Worm (Caenorhabditis elegans): ENCODE data around the gene algn-2.
A peak's percentile ranks its signal among the peaks of the same experiment; 100 is the strongest.

Gene algn-2

ce11 chrII:5326024-5326627 is 48.9 kb upstream of the algn-2 start (continued):
- TF ChIP-seq madf-9 (GFP tag; conservative IDR thresholded peaks at IDR 0.05) = no peak
- TF ChIP-seq nhr-28 (tag; optimal IDR thresholded peaks at IDR 0.05) = peak; percentile 86
- no peak for TF ChIP-seq Y105C5A.15 (GFP tag; IDR thresholded peaks at IDR 0.05)
- TF ChIP-seq lin-29 (GFP tag; IDR thresholded peaks at IDR 0.05) = no peak
- TF ChIP-seq nhr-48 (tag; optimal IDR thresholded peaks at IDR 0.05) = peak; percentile 54
- TF ChIP-seq ces-1 (GFP tag; optimal IDR thresholded peaks at IDR 0.05) = no peak
- TF ChIP-seq ZK337.2 (GFP tag; IDR thresholded peaks at IDR 0.05) = no peak
- TF ChIP-seq ceh-20 (GFP tag; IDR thresholded peaks at IDR 0.05) = peak; percentile 74; the same call in 1 of the 2 replicates
- TF ChIP-seq vab-7 (GFP tag; IDR thresholded peaks at IDR 0.05) = no peak
- no peak for TF ChIP-seq F49E8.2 (tag; optimal IDR thresholded peaks at IDR 0.05; ENCODE audit: borderline replicate concordance)
- no peak for TF ChIP-seq nhr-76 (tag; optimal IDR thresholded peaks at IDR 0.05)
- TF ChIP-seq zfp-2 (tag; optimal IDR thresholded peaks at IDR 0.05) = no peak
- no peak for TF ChIP-seq R02D3.7 (tag; optimal IDR thresholded peaks at IDR 0.05)
- TF ChIP-seq Y5F2A.4 (GFP tag; optimal IDR thresholded peaks at IDR 0.05) = no peak

- TF ChIP-seq zip-11 (GFP tag; IDR thresholded peaks at IDR 0.05) (no peak), daf-16 (GFP tag; optimal IDR thresholded peaks at IDR 0.05) (peak in 1 of 2 experiments; percentile 62), daf-16 (tag; optimal IDR thresholded peaks at IDR 0.05) (no peak)
Measured at ce11 chrII:5326891-5327290, 48.2 kb upstream of the algn-2 start.

- TF ChIP-seq aha-1 (tag) = peak; percentile 76
- TF ChIP-seq lsy-2 (tag; optimal IDR thresholded peaks at IDR 0.05) = peak in 1 of 2 experiments; percentile 24
- no peak for TF ChIP-seq daf-19 (GFP tag; conservative IDR thresholded peaks at IDR 0.05)
- no peak for TF ChIP-seq jun-1 (tag; optimal IDR thresholded peaks at IDR 0.05)
- TF ChIP-seq sdz-12 (GFP tag; optimal IDR thresholded peaks at IDR 0.05) = no peak
- no peak for TF ChIP-seq hlh-30 (tag; optimal IDR thresholded peaks at IDR 0.05; ENCODE audit: insufficient read depth)
- no peak for TF ChIP-seq pha-4 (GFP tag; IDR thresholded peaks at IDR 0.05)
- no peak for TF ChIP-seq pha-4 (tag; optimal IDR thresholded peaks at IDR 0.05)
- TF ChIP-seq unc-62 (GFP tag; optimal IDR thresholded peaks at IDR 0.05 in 1 of 2) = no peak
- TF ChIP-seq unc-62 (tag; optimal IDR thresholded peaks at IDR 0.05) = no peak
- TF ChIP-seq unc-130 (GFP tag; optimal IDR thresholded peaks at IDR 0.05) = no peak
- no peak for TF ChIP-seq mes-2 (tag; optimal IDR thresholded peaks at IDR 0.05; ENCODE audit: poor library complexity, severe bottlenecking)
- no peak for TF ChIP-seq ZK337.2 (GFP tag; IDR thresholded peaks at IDR 0.05)
- no peak for TF ChIP-seq egl-27 (tag; optimal IDR thresholded peaks at IDR 0.05)
- no peak for TF ChIP-seq ceh-20 (GFP tag; IDR thresholded peaks at IDR 0.05)
Measured at ce11 chrII:5328912-5329311, 46.2 kb upstream of the algn-2 start.

DNA sequence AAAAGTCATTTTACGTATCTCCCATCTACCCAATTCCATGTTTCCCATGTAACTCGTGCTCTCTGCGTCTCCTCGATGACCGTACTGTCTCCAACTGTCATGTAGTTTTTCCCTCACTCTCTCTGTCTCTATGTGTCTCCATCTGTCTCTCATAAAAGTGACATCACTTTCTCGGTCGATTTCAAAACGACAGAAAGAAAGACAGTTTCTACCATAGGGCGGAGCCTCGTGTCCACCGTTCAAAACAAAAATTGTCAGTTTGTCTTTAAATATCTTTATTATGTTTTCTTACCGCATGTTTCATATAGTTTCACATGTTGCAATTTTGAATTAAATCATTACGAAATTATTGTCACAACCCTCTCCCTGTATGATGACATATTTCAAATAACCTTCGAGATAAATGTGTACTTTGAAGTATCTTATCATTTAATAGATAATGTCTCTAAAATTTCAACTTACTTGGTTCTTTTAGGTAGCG is 44.8 kb upstream of the algn-2 start:
- TF ChIP-seq Y5F2A.4 (GFP tag; optimal IDR thresholded peaks at IDR 0.05) = no peak
- TF ChIP-seq dmd-8 (GFP tag; IDR thresholded peaks at IDR 0.05) = no peak
- TF ChIP-seq unc-130 (GFP tag; optimal IDR thresholded peaks at IDR 0.05) = no peak
- no peak for TF ChIP-seq attf-4 (tag; optimal IDR thresholded peaks at IDR 0.05)
- TF ChIP-seq lin-39 (tag; optimal IDR thresholded peaks at IDR 0.05) = no peak
- no peak for TF ChIP-seq ceh-32 (tag; optimal IDR thresholded peaks at IDR 0.05; ENCODE audit: poor library complexity)
- peak; percentile 59; the same call in 1 of the 2 replicates for TF ChIP-seq mdt-29 (GFP tag; IDR thresholded peaks at IDR 0.05)
- 0 out of 2 replicates have a peak, but pooled peaks have one; percentile 22 for TF ChIP-seq arid-1 (GFP tag; conservative IDR thresholded peaks at IDR 0.05)
- no peak for TF ChIP-seq Y105C5A.15 (GFP tag; IDR thresholded peaks at IDR 0.05)
- no peak for TF ChIP-seq ztf-11 (tag; optimal IDR thresholded peaks at IDR 0.05)
- no peak for TF ChIP-seq lim-7 (GFP tag; IDR thresholded peaks at IDR 0.05)
- no peak for TF ChIP-seq ceh-28 (tag; optimal IDR thresholded peaks at IDR 0.05)
- no peak for TF ChIP-seq daf-12 (tag; optimal IDR thresholded peaks at IDR 0.05)
- TF ChIP-seq F26F4.8 (GFP tag; conservative IDR thresholded peaks at IDR 0.05) = no peak
- no peak for TF ChIP-seq spr-3 (GFP tag; optimal IDR thresholded peaks at IDR 0.05)
- peak; percentile 72 for TF ChIP-seq jun-1 (tag; optimal IDR thresholded peaks at IDR 0.05)
- no peak for TF ChIP-seq daf-19 (GFP tag; conservative IDR thresholded peaks at IDR 0.05)
- no peak for TF ChIP-seq snpc-1.2 (GFP tag; IDR thresholded peaks at IDR 0.05)
- TF ChIP-seq ZK337.2 (GFP tag; IDR thresholded peaks at IDR 0.05) = no peak; the same call in 1 of the 2 replicates
- peak; percentile 89 for TF ChIP-seq tra-1 (GFP tag; IDR thresholded peaks at IDR 0.05)
- TF ChIP-seq ctbp-1 (GFP tag; IDR thresholded peaks at IDR 0.05) = no peak
- TF ChIP-seq nhr-10 (tag; optimal IDR thresholded peaks at IDR 0.05) = peak; percentile 61
